Worm (Caenorhabditis elegans): Measurements from ENCODE around the gene Y32G9A.2.
A peak's percentile ranks its signal among the peaks of the same experiment; 100 is the strongest.

Gene Y32G9A.2

ce11 chrV:1961453-1961852, 43.1 kb downstream of the Y32G9A.2 start, which contains the start of gene Y40B10B.1:
Gene Y40B10B.1 (minus strand): TSS chrV:1961553.
- no peak for TF ChIP-seq mes-4 (tag; optimal IDR thresholded peaks at IDR 0.05)
- no peak for TF ChIP-seq K12H6.12 (tag; optimal IDR thresholded peaks at IDR 0.05)
- no peak for TF ChIP-seq mel-28 (tag; optimal IDR thresholded peaks at IDR 0.05; ENCODE audit: borderline replicate concordance)
- no peak for TF ChIP-seq F55B11.4 (tag; optimal IDR thresholded peaks at IDR 0.05; ENCODE audit: borderline replicate concordance, insufficient read depth)
- no peak for TF ChIP-seq hrde-1 (tag; optimal IDR thresholded peaks at IDR 0.05; ENCODE audit: borderline replicate concordance)
- no peak for TF ChIP-seq rec-8 (tag; optimal IDR thresholded peaks at IDR 0.05)
- TF ChIP-seq ceh-100 (GFP tag; IDR thresholded peaks at IDR 0.05), result no peak
- no peak for TF ChIP-seq madf-10 (tag; optimal IDR thresholded peaks at IDR 0.05)
- no peak for TF ChIP-seq hmg-20 (GFP tag; IDR thresholded peaks at IDR 0.05)
- TF ChIP-seq lsl-1 (GFP tag; optimal IDR thresholded peaks at IDR 0.05), result no peak
- no peak for TF ChIP-seq C17E4.6 (GFP tag; IDR thresholded peaks at IDR 0.05)

ce11 chrV:1964806-1965205, 46.5 kb downstream of the Y32G9A.2 start, which contains the start of gene srj-15:
Gene srj-15 (minus strand): TSS chrV:1964906.
- TF ChIP-seq efl-1 (GFP tag; optimal IDR thresholded peaks at IDR 0.05) (no peak), dpff-1 (tag; optimal IDR thresholded peaks at IDR 0.05) (no peak), ztf-6 (GFP tag; IDR thresholded peaks at IDR 0.05) (no peak), snpc-1.1 (tag; optimal IDR thresholded peaks at IDR 0.05; ENCODE audit: insufficient read depth) (no peak), madf-3 (GFP tag; IDR thresholded peaks at IDR 0.05) (no peak), atf-7 (tag; optimal IDR thresholded peaks at IDR 0.05) (no peak), F23B12.7 (tag; optimal IDR thresholded peaks at IDR 0.05; ENCODE audit: insufficient read depth) (no peak), bed-2 (GFP tag; IDR thresholded peaks at IDR 0.05) (no peak)

- TF ChIP-seq Y79H2A.3 (GFP tag; conservative IDR thresholded peaks at IDR 0.05), result no peak
- no peak for TF ChIP-seq rpc-1 (optimal IDR thresholded peaks at IDR 0.05)
- TF ChIP-seq rpc-1 (tag; optimal IDR thresholded peaks at IDR 0.05), result no peak
- TF ChIP-seq nhr-80 (tag; optimal IDR thresholded peaks at IDR 0.05), result peak; percentile 33
- peak; percentile 75 for TF ChIP-seq F22D6.2 (tag; optimal IDR thresholded peaks at IDR 0.05)
Measured at ce11 chrV:1966962-1967361, 48.7 kb downstream of the Y32G9A.2 start.

- no peak for TF ChIP-seq snpc-3.4 (tag; optimal IDR thresholded peaks at IDR 0.05)
- no peak for TF ChIP-seq ZK185.1 (tag; optimal IDR thresholded peaks at IDR 0.05; ENCODE audit: poor library complexity, severe bottlenecking)
- TF ChIP-seq F39B2.1 (GFP tag; IDR thresholded peaks at IDR 0.05), result no peak
- no peak for TF ChIP-seq attf-6 (GFP tag; IDR thresholded peaks at IDR 0.05)
- no peak for TF ChIP-seq lir-1 (GFP tag; conservative IDR thresholded peaks at IDR 0.05)
- TF ChIP-seq hlh-26 (GFP tag; conservative IDR thresholded peaks at IDR 0.05), result no peak
- TF ChIP-seq sdz-38 (tag; optimal IDR thresholded peaks at IDR 0.05), result no peak
- no peak for TF ChIP-seq cebp-2 (GFP tag; IDR thresholded peaks at IDR 0.05)
Measured at ce11 chrV:1968809-1969208, 50.5 kb downstream of the Y32G9A.2 start.

ce11 chrV:1969228-1969627, 50.9 kb downstream of the Y32G9A.2 start, which contains the start of gene acs-3:
Gene acs-3 (plus strand): TSS chrV:1969528.
- no peak for TF ChIP-seq rec-8 (tag; optimal IDR thresholded peaks at IDR 0.05)
- no peak for TF ChIP-seq F10E7.11 (tag; optimal IDR thresholded peaks at IDR 0.05)
- no peak for TF ChIP-seq pha-4 (tag; optimal IDR thresholded peaks at IDR 0.05)
- no peak for TF ChIP-seq rpc-1 (optimal IDR thresholded peaks at IDR 0.05)
- TF ChIP-seq rpc-1 (tag; optimal IDR thresholded peaks at IDR 0.05), result no peak
- no peak for TF ChIP-seq him-1 (tag; optimal IDR thresholded peaks at IDR 0.05)
- TF ChIP-seq hlh-12 (tag; optimal IDR thresholded peaks at IDR 0.05), result no peak
- TF ChIP-seq F33H1.4 (GFP tag; IDR thresholded peaks at IDR 0.05), result no peak
- TF ChIP-seq madf-10 (tag; optimal IDR thresholded peaks at IDR 0.05), result no peak
- TF ChIP-seq ceh-100 (GFP tag; IDR thresholded peaks at IDR 0.05), result no peak

All from whole organism, young adult.